Worm (Caenorhabditis elegans): ENCODE data around the gene igdb-3.
A peak's percentile ranks its signal among the peaks of the same experiment; 100 is the strongest.

- no peak for TF ChIP-seq nhr-237 (tag; optimal IDR thresholded peaks at IDR 0.05)
- TF ChIP-seq snpc-4 (tag; optimal IDR thresholded peaks at IDR 0.05) = peak; percentile 34
- no peak for TF ChIP-seq aly-2 (tag; optimal IDR thresholded peaks at IDR 0.05)
- no peak for TF ChIP-seq nhr-11 (tag; optimal IDR thresholded peaks at IDR 0.05)
- TF ChIP-seq mml-1 (tag; optimal IDR thresholded peaks at IDR 0.05) = no peak
- no peak for TF ChIP-seq ZK546.5 (tag; optimal IDR thresholded peaks at IDR 0.05)
- no peak for TF ChIP-seq fos-1 (tag; optimal IDR thresholded peaks at IDR 0.05)
- TF ChIP-seq ztf-4 (tag; optimal IDR thresholded peaks at IDR 0.05) = no peak
These were observed 6.9 kb upstream of the igdb-3 start for ce11 chrX:6378363-6378762.

All from whole organism, L3 larva.